Fruit fly (Drosophila melanogaster) whole organism, pupa: Measurements from ENCODE around the gene CG3104.

Experiments used
- CG10348 ChIP-seq: fragments of 200-800 bp; sonication (Bioruptor generic); IDR thresholded peaks from 2 replicates; pipeline ENCODE4 v1.3.6; 2022; ENCODE audit warnings: missing biosample characterization, missing genetic modification characterization
- CG12605 ChIP-seq: fragments of 200-800 bp; sonication (Bioruptor generic); IDR thresholded peaks from 2 replicates; pipeline ENCODE4 v1.3.6; 2022; ENCODE audit warnings: missing biosample characterization, missing genetic modification characterization
- CG14655 ChIP-seq: fragments of 200-800 bp; sonication (Bioruptor generic); optimal IDR thresholded peaks from 3 replicates; lab custom pipeline; 2017; ENCODE audit warnings: mild to moderate bottlenecking, missing biosample characterization, missing genetic modification reagents, missing genetic modification characterization
- CG15710 ChIP-seq: fragments of 200-800 bp; sonication (Bioruptor generic); optimal IDR thresholded peaks from 2 replicates; lab custom pipeline; 2018; ENCODE audit warnings: missing biosample characterization, mild to moderate bottlenecking, missing genetic modification characterization, moderate library complexity
- CG17806 ChIP-seq: fragments of 200-800 bp; sonication (Bioruptor generic); optimal IDR thresholded peaks from 2 replicates; lab custom pipeline; 2018; ENCODE audit warnings: missing biosample characterization, mild to moderate bottlenecking, missing genetic modification characterization, moderate library complexity
- EcR ChIP-seq: fragments of 200-800 bp; sonication (Bioruptor generic); optimal IDR thresholded peaks from 3 replicates; lab custom pipeline; 2019; ENCODE audit warnings: missing biosample characterization, missing genetic modification characterization, mild to moderate bottlenecking, moderate library complexity, missing genetic modification reagents
- Ets98B ChIP-seq: fragments of 200-800 bp; sonication (Bioruptor generic); IDR thresholded peaks from 2 replicates; pipeline ENCODE4 v1.3.6; 2022; ENCODE audit warnings: missing biosample characterization, missing genetic modification characterization
- Pif1B ChIP-seq: fragments of 200-800 bp; sonication (Bioruptor generic); optimal IDR thresholded peaks from 3 replicates; lab custom pipeline; 2016; ENCODE audit warnings: missing biosample characterization, missing genetic modification characterization
- Snoo ChIP-seq: fragments of 200-800 bp; sonication (Bioruptor generic); optimal IDR thresholded peaks from 3 replicates; lab custom pipeline; 2017; ENCODE audit warnings: missing biosample characterization, mild to moderate bottlenecking, missing genetic modification characterization, inconsistent platforms

DNA sequence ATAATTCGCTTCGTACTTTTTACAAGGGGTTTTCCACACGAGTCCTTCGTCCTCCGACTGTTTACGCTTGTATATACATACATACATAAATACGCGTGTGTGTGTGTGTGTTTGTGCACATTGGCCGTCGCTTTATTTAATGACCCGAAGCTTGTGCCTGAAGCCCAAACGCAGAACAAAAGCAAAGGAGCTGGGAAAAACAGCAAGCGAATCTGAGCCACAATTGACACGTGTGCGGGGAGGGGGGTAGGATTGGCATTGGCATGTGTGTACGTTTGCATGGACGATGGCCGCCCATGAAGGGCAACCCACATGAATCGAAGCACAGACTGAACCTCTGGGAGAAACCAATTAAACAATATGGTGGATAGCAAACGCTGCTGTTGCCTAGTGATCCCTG, 38.8 kb upstream of the CG3104 start:
- TF ChIP-seq CG14655 (GFP tag; lab: Kevin White, UChicago): no peak
- TF ChIP-seq CG10348: no peak
- no peak for TF ChIP-seq CG12605 (GFP tag; lab: Robert Waterston, UW)
- no peak for TF ChIP-seq EcR (GFP tag; lab: Kevin White, UChicago)
- TF ChIP-seq Snoo (tag; lab: Kevin White, UChicago): no peak
- TF ChIP-seq Ets98B (GFP tag; lab: Robert Waterston, UW): no peak
- no peak for TF ChIP-seq CG15710 (tag; lab: Kevin White, UChicago)
- no peak for TF ChIP-seq CG17806 (tag; lab: Kevin White, UChicago)
- TF ChIP-seq Pif1B: no peak
